Worm (Caenorhabditis elegans) whole organism, L4 larva: ENCODE measurements around the gene gly-20.
A peak's percentile ranks its signal among the peaks of the same experiment; 100 is the strongest.

Experiments used
- F10B5.3 ChIP-seq: sonication (generic microtip); optimal IDR thresholded peaks from 2 replicates; lab custom pipeline; 2016; ENCODE audit warnings: mild to moderate bottlenecking, missing genetic modification characterization, missing compliant biosample characterization
- F26F4.8 ChIP-seq: fragments of 200-800 bp; sonication (Bioruptor generic); conservative IDR thresholded peaks from 2 replicates; pipeline ENCODE4 v1.3.6; 2022; ENCODE audit warnings: missing genetic modification characterization, missing compliant biosample characterization
- F37D6.2 ChIP-seq: sonication (generic microtip); optimal IDR thresholded peaks from 2 replicates; lab custom pipeline; 2016; ENCODE audit warnings: mild to moderate bottlenecking, missing genetic modification characterization, missing compliant biosample characterization
- F49E8.2 ChIP-seq: sonication (generic microtip); optimal IDR thresholded peaks from 2 replicates; lab custom pipeline; 2016; ENCODE audit warnings: missing compliant biosample characterization, mild to moderate bottlenecking, missing genetic modification characterization, borderline replicate concordance
- T20F7.1 ChIP-seq: fragments of 200-800 bp; sonication (Bioruptor generic); optimal IDR thresholded peaks from 2 replicates; lab custom pipeline; 2018; ENCODE audit warnings: mild to moderate bottlenecking, missing genetic modification characterization, missing compliant biosample characterization
- T26A8.4 ChIP-seq: fragments of 200-800 bp; sonication (Bioruptor generic); IDR thresholded peaks from 2 replicates; pipeline ENCODE4 v1.3.6; 2022; ENCODE audit warnings: missing genetic modification characterization, missing compliant biosample characterization
- Y105C5A.15 ChIP-seq: fragments of 200-800 bp; sonication (Bioruptor generic); IDR thresholded peaks from 2 replicates; pipeline ENCODE4 v1.3.6; 2022; ENCODE audit warnings: missing genetic modification characterization, missing compliant biosample characterization
- Y48G9A.11 ChIP-seq: fragments of 200-800 bp; sonication (Bioruptor generic); IDR thresholded peaks from 2 replicates; pipeline ENCODE4 v1.3.6; 2022; ENCODE audit warnings: missing genetic modification reagents, missing genetic modification characterization, missing compliant biosample characterization
- Y5F2A.4 ChIP-seq: fragments of 200-800 bp; sonication (Bioruptor generic); optimal IDR thresholded peaks from 2 replicates; lab custom pipeline; 2018; ENCODE audit warnings: mild to moderate bottlenecking, missing genetic modification characterization, missing compliant biosample characterization
- Y75B8A.6 ChIP-seq: fragments of 200-800 bp; sonication (Bioruptor generic); IDR thresholded peaks from 2 replicates; pipeline ENCODE4 v1.3.6; 2022; ENCODE audit warnings: missing genetic modification reagents, missing genetic modification characterization, missing compliant biosample characterization
- aly-2 ChIP-seq: sonication (generic microtip); optimal IDR thresholded peaks from 2 replicates; lab custom pipeline; 2018; ENCODE audit warnings: missing biosample characterization, missing genetic modification characterization
- ama-1 ChIP-seq: fragments of 150-350 bp; optimal IDR thresholded peaks from 2 replicates; lab custom pipeline; 2014; ENCODE audit warnings: inconsistent platforms, mixed read lengths
- attf-4 ChIP-seq: sonication (generic microtip); optimal IDR thresholded peaks from 3 replicates; lab custom pipeline; 2017; ENCODE audit warnings: missing biosample characterization, missing genetic modification characterization
- ceh-20 ChIP-seq: fragments of 200-800 bp; sonication (Bioruptor generic); IDR thresholded peaks from 2 replicates; pipeline ENCODE4 v1.3.6; 2022; ENCODE audit warnings: missing genetic modification reagents, missing genetic modification characterization, missing compliant biosample characterization
- ceh-28 ChIP-seq: fragments of 150-350 bp; optimal IDR thresholded peaks from 2 replicates; lab custom pipeline; 2014; ENCODE audit warnings: missing biosample characterization, missing genetic modification reagents, missing genetic modification characterization
- ceh-32 ChIP-seq: sonication (generic microtip); optimal IDR thresholded peaks from 2 replicates; lab custom pipeline; 2016; ENCODE audit warnings: mild to moderate bottlenecking, missing genetic modification characterization, missing compliant biosample characterization; ENCODE audit not compliant: poor library complexity
- ceh-82 ChIP-seq: sonication (generic microtip); optimal IDR thresholded peaks from 2 replicates; lab custom pipeline; 2017; ENCODE audit warnings: missing biosample characterization, missing genetic modification characterization
- ctbp-1 ChIP-seq: fragments of 200-800 bp; sonication (Bioruptor generic); IDR thresholded peaks from 2 replicates; pipeline ENCODE4 v1.3.6; 2022; ENCODE audit warnings: missing genetic modification reagents, missing genetic modification characterization, missing compliant biosample characterization
- daf-16 ChIP-seq, 3 experiments: sonication (generic microtip); optimal IDR thresholded peaks; 2 replicates each; lab custom pipeline; 2016 to 2017; ENCODE audit warnings: missing genetic modification characterization in 3 of 3, missing genetic modification reagents in 3 of 3, mild to moderate bottlenecking in 2 of 3, missing compliant biosample characterization in 2 of 3, missing biosample characterization in 1 of 3, moderate library complexity in 1 of 3
- daf-19 ChIP-seq: fragments of 200-800 bp; sonication (Bioruptor generic); conservative IDR thresholded peaks from 2 replicates; pipeline ENCODE4 v1.3.6; 2022; ENCODE audit warnings: missing genetic modification characterization, missing compliant biosample characterization
- hmg-1.1 ChIP-seq: fragments of 200-800 bp; sonication (Bioruptor generic); IDR thresholded peaks from 2 replicates; pipeline ENCODE4 v1.3.6; 2022; ENCODE audit warnings: missing genetic modification reagents, missing genetic modification characterization, missing compliant biosample characterization
- lim-7 ChIP-seq: fragments of 200-800 bp; sonication (Bioruptor generic); IDR thresholded peaks from 2 replicates; pipeline ENCODE4 v1.3.6; 2022; ENCODE audit warnings: missing genetic modification characterization, missing compliant biosample characterization
- lin-15B ChIP-seq: fragments of 150-350 bp; sonication (generic microtip); optimal IDR thresholded peaks from 3 replicates; lab custom pipeline; 2014; ENCODE audit warnings: missing biosample characterization, missing genetic modification characterization
- lin-29 ChIP-seq: fragments of 200-800 bp; sonication (Bioruptor generic); IDR thresholded peaks from 2 replicates; pipeline ENCODE4 v1.3.6; 2022; ENCODE audit warnings: missing genetic modification reagents, missing genetic modification characterization, missing compliant biosample characterization
- lin-38 ChIP-seq: fragments of 200-800 bp; sonication (Bioruptor generic); IDR thresholded peaks from 2 replicates; pipeline ENCODE4 v1.3.6; 2022; ENCODE audit warnings: missing genetic modification reagents, missing genetic modification characterization, missing compliant biosample characterization
- mep-1 ChIP-seq: fragments of 150-350 bp; sonication (generic microtip); optimal IDR thresholded peaks from 3 replicates; lab custom pipeline; 2014; ENCODE audit warnings: missing biosample characterization, missing genetic modification characterization
- mes-2 ChIP-seq: sonication (generic microtip); optimal IDR thresholded peaks from 2 replicates; lab custom pipeline; 2016; ENCODE audit warnings: missing genotype, mild to moderate bottlenecking, missing genetic modification characterization, missing compliant biosample characterization; ENCODE audit not compliant: poor library complexity, severe bottlenecking
- mxl-3 ChIP-seq: fragments of 200-800 bp; sonication (Bioruptor generic); optimal IDR thresholded peaks from 2 replicates; lab custom pipeline; 2018; ENCODE audit warnings: mild to moderate bottlenecking, missing genetic modification characterization, missing compliant biosample characterization
- nhr-10 ChIP-seq: fragments of 150-350 bp; optimal IDR thresholded peaks from 2 replicates; lab custom pipeline; 2014; ENCODE audit warnings: missing biosample characterization, missing genetic modification characterization
- nhr-102 ChIP-seq: sonication (generic microtip); optimal IDR thresholded peaks from 2 replicates; lab custom pipeline; 2016; ENCODE audit warnings: mild to moderate bottlenecking, missing genetic modification characterization, moderate library complexity, missing compliant biosample characterization
- nhr-11 ChIP-seq: fragments of 150-350 bp; optimal IDR thresholded peaks from 2 replicates; lab custom pipeline; 2014; ENCODE audit warnings: missing biosample characterization, missing genetic modification characterization
- nhr-25 ChIP-seq: sonication (generic microtip); optimal IDR thresholded peaks from 2 replicates; lab custom pipeline; 2017; ENCODE audit warnings: missing genetic modification characterization, mild to moderate bottlenecking, missing compliant biosample characterization, antibody characterized with exemption, moderate library complexity, borderline replicate concordance; ENCODE audit not compliant: insufficient read depth
- nhr-48 ChIP-seq: sonication (generic microtip); optimal IDR thresholded peaks from 2 replicates; lab custom pipeline; 2016; ENCODE audit warnings: mild to moderate bottlenecking, missing genetic modification characterization, missing compliant biosample characterization
- nhr-6 ChIP-seq: fragments of 150-350 bp; optimal IDR thresholded peaks from 2 replicates; lab custom pipeline; 2014; ENCODE audit warnings: missing biosample characterization, missing genetic modification characterization
- nhr-76 ChIP-seq: fragments of 150-350 bp; optimal IDR thresholded peaks from 2 replicates; lab custom pipeline; 2014; ENCODE audit warnings: missing biosample characterization, missing genetic modification characterization
- nhr-77 ChIP-seq: fragments of 150-350 bp; optimal IDR thresholded peaks from 2 replicates; lab custom pipeline; 2014; ENCODE audit warnings: missing biosample characterization, missing genetic modification characterization
- php-3 ChIP-seq: fragments of 200-800 bp; sonication (Bioruptor generic); IDR thresholded peaks from 2 replicates; pipeline ENCODE4 v1.3.6; 2022; ENCODE audit warnings: missing genetic modification reagents, missing genetic modification characterization, missing compliant biosample characterization
- pqm-1 ChIP-seq: sonication (generic microtip); optimal IDR thresholded peaks from 2 replicates; lab custom pipeline; 2017; ENCODE audit warnings: missing biosample characterization, missing genetic modification characterization
- rbr-2 ChIP-seq: sonication (generic microtip); optimal IDR thresholded peaks from 2 replicates; lab custom pipeline; 2016; ENCODE audit warnings: missing genotype, missing genetic modification characterization, missing compliant biosample characterization
- saeg-2 ChIP-seq: fragments of 200-800 bp; sonication (Bioruptor generic); IDR thresholded peaks from 2 replicates; pipeline ENCODE4 v1.3.6; 2022; ENCODE audit warnings: missing genetic modification reagents, missing genetic modification characterization, missing compliant biosample characterization
- set-16 ChIP-seq: fragments of 200-800 bp; sonication (Bioruptor generic); IDR thresholded peaks from 2 replicates; pipeline ENCODE4 v1.3.6; 2022; ENCODE audit warnings: missing genetic modification reagents, missing genetic modification characterization, missing compliant biosample characterization
- snpc-1.2 ChIP-seq: fragments of 200-800 bp; sonication (Bioruptor generic); IDR thresholded peaks from 2 replicates; pipeline ENCODE4 v1.3.6; 2022; ENCODE audit warnings: missing genetic modification reagents, missing genetic modification characterization, missing compliant biosample characterization
- snpc-4 ChIP-seq: fragments of 150-350 bp; optimal IDR thresholded peaks from 2 replicates; lab custom pipeline; 2014; ENCODE audit warnings: missing biosample characterization, missing genetic modification characterization
- tag-97 ChIP-seq: fragments of 200-800 bp; sonication (Bioruptor generic); IDR thresholded peaks from 2 replicates; pipeline ENCODE4 v1.3.6; 2022; ENCODE audit warnings: missing genetic modification characterization, missing compliant biosample characterization
- unc-130 ChIP-seq: sonication (generic microtip); optimal IDR thresholded peaks from 2 replicates; lab custom pipeline; 2016; ENCODE audit warnings: missing genetic modification reagents, missing genetic modification characterization, missing compliant biosample characterization
- vab-7 ChIP-seq: fragments of 200-800 bp; sonication (Bioruptor generic); IDR thresholded peaks from 2 replicates; pipeline ENCODE4 v1.3.6; 2022; ENCODE audit warnings: missing genetic modification reagents, missing genetic modification characterization, missing compliant biosample characterization
- zag-1 ChIP-seq: fragments of 150-350 bp; optimal IDR thresholded peaks from 2 replicates; lab custom pipeline; 2014; ENCODE audit warnings: missing biosample characterization, missing genetic modification characterization
- zfp-3 ChIP-seq: fragments of 200-800 bp; sonication (Bioruptor generic); conservative IDR thresholded peaks from 2 replicates; pipeline ENCODE4 v1.3.6; 2022; ENCODE audit warnings: missing genetic modification reagents, missing genetic modification characterization, missing compliant biosample characterization
- zip-11 ChIP-seq: fragments of 200-800 bp; sonication (Bioruptor generic); IDR thresholded peaks from 2 replicates; pipeline ENCODE4 v1.3.6; 2022; ENCODE audit warnings: missing genetic modification characterization, missing compliant biosample characterization
- ztf-11 ChIP-seq: fragments of 150-350 bp; optimal IDR thresholded peaks from 2 replicates; lab custom pipeline; 2014; ENCODE audit warnings: missing biosample characterization, missing genetic modification characterization
- ztf-7 ChIP-seq: fragments of 150-350 bp; optimal IDR thresholded peaks from 2 replicates; lab custom pipeline; 2014; ENCODE audit warnings: missing biosample characterization, missing genetic modification characterization

gly-20 gene

DNA sequence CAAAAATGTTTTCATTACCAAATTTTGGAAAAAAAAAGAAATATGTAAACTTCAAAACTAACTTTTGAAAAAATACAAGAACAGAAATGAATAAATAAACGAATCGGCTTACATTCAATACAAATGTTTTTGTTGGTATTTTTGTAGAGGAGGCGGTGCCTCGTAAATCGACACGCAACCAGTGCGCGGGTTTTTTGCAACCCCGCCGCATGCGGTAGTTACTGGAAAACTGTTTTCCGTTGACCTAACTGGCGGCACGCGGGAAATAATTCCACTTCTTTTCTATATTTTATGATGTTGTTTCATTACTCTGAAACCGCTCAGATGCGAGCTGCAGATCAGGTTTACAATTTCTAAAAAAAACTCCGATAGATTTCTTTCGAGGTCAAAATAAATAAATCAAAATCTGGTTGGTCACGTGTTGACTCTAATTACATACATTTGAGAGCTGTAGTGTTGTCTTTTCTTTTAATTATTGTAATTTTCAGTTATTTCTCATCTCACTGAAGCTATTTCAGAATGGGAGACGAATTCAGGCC is 43.1 kb upstream of the gly-20 start, which contains the start of the genes dvc-1 and ima-1:
Gene dvc-1, minus strand, starts transcription at position 145 of the 539 bp plus-strand sequence.
Gene ima-1, plus strand, starts transcription at position 489 of the 539 bp plus-strand sequence.
- TF ChIP-seq mes-2 (tag; lab: Kevin White, UChicago), result peak; percentile 91
- TF ChIP-seq snpc-1.2 (GFP tag; lab: Robert Waterston, UW), result no peak
- no peak for TF ChIP-seq zag-1
- peak; percentile 11 for TF ChIP-seq mxl-3 (GFP tag; lab: Kevin White, UChicago)
- TF ChIP-seq rbr-2 (tag; lab: Kevin White, UChicago), result peak; percentile 17
- TF ChIP-seq mep-1 (tag; lab: Kevin White, UChicago), result peak; percentile 59
- no peak for TF ChIP-seq ztf-7 (tag; lab: Kevin White, UChicago)
- no peak for TF ChIP-seq nhr-11 (tag; lab: Kevin White, UChicago)
- peak; percentile 96 for TF ChIP-seq unc-130 (GFP tag; lab: Kevin White, UChicago)
- no peak for TF ChIP-seq set-16
- no peak for TF ChIP-seq daf-19
- TF ChIP-seq attf-4 (tag; lab: Kevin White, UChicago), result no peak
- 0 out of 2 replicates have a peak, but pooled peaks have one; percentile 8 for TF ChIP-seq ctbp-1 (GFP tag; lab: Robert Waterston, UW)
- no peak for TF ChIP-seq ceh-32 (tag; lab: Kevin White, UChicago)
- no peak for TF ChIP-seq saeg-2 (GFP tag; lab: Robert Waterston, UW)
- no peak for TF ChIP-seq pqm-1
- TF ChIP-seq ama-1 (lab: Kevin White, UChicago), result no peak
- TF ChIP-seq F26F4.8 (GFP tag; lab: Robert Waterston, UW), result no peak
- no peak for TF ChIP-seq ztf-11 (tag; lab: Kevin White, UChicago)
- peak; percentile 49; the same call in 1 of the 2 replicates for TF ChIP-seq hmg-1.1 (GFP tag; lab: Robert Waterston, UW)
- TF ChIP-seq zfp-3, result no peak
- TF ChIP-seq Y75B8A.6 (GFP tag; lab: Robert Waterston, UW), result no peak
- TF ChIP-seq daf-16 (GFP tag; optimal IDR thresholded peaks at IDR 0.05; lab: Kevin White, UChicago), result no peak
- no peak for TF ChIP-seq daf-16 (tag; optimal IDR thresholded peaks at IDR 0.05; lab: Kevin White, UChicago)
- TF ChIP-seq ceh-20, result no peak
- TF ChIP-seq zip-11 (GFP tag; lab: Robert Waterston, UW), result no peak
- no peak for TF ChIP-seq ceh-28 (tag; lab: Kevin White, UChicago)
- TF ChIP-seq lin-38 (GFP tag; lab: Robert Waterston, UW), result peak; percentile 82
- no peak for TF ChIP-seq Y105C5A.15
- TF ChIP-seq F49E8.2 (tag; lab: Kevin White, UChicago), result peak; percentile 31
- TF ChIP-seq nhr-6, result peak; percentile 50
- no peak for TF ChIP-seq nhr-76 (tag; lab: Kevin White, UChicago)
- no peak for TF ChIP-seq lim-7 (GFP tag; lab: Robert Waterston, UW)
- TF ChIP-seq aly-2 (tag; lab: Kevin White, UChicago), result no peak
- TF ChIP-seq F10B5.3 (tag; lab: Kevin White, UChicago), result no peak
- TF ChIP-seq nhr-10 (tag; lab: Kevin White, UChicago), result no peak
- no peak for TF ChIP-seq F37D6.2 (tag; lab: Kevin White, UChicago)
- TF ChIP-seq vab-7 (GFP tag; lab: Robert Waterston, UW), result peak; percentile 45
- TF ChIP-seq T26A8.4 (GFP tag; lab: Robert Waterston, UW), result no peak
- 0 out of 2 replicates have a peak, but pooled peaks have one; percentile 30 for TF ChIP-seq php-3 (GFP tag; lab: Robert Waterston, UW)
- TF ChIP-seq T20F7.1 (GFP tag; lab: Kevin White, UChicago), result no peak
- no peak for TF ChIP-seq snpc-4 (tag; lab: Kevin White, UChicago)
- no peak for TF ChIP-seq ceh-82 (tag; lab: Kevin White, UChicago)
- TF ChIP-seq nhr-102, result no peak
- peak; percentile 58 for TF ChIP-seq nhr-77
- TF ChIP-seq Y48G9A.11 (GFP tag; lab: Robert Waterston, UW), result 0 out of 2 replicates have a peak, but pooled peaks have one; percentile 27
- no peak for TF ChIP-seq nhr-25 (tag; lab: Kevin White, UChicago)
- no peak for TF ChIP-seq Y5F2A.4
- no peak for TF ChIP-seq lin-15B (tag; lab: Kevin White, UChicago)
- no peak for TF ChIP-seq nhr-48 (tag; lab: Kevin White, UChicago)
- no peak for TF ChIP-seq lin-29 (GFP tag; lab: Robert Waterston, UW)
- no peak for TF ChIP-seq tag-97 (GFP tag; lab: Robert Waterston, UW)
